Worm (Caenorhabditis elegans) whole organism, L4 larva: ENCODE data around the gene Y54G2A.13.
"Not testable (repeated sequence)": the region's sequence is repeated elsewhere in the genome, so short reads cannot be mapped to it uniquely, and the experiment has no call there.

Experiments used
- T26A8.4 ChIP-seq: fragments of 200-800 bp; sonication (Bioruptor generic); IDR thresholded peaks from 2 replicates; pipeline ENCODE4 v1.3.6; 2022; ENCODE audit warnings: missing genetic modification characterization, missing compliant biosample characterization
- Y105C5A.15 ChIP-seq: fragments of 200-800 bp; sonication (Bioruptor generic); IDR thresholded peaks from 2 replicates; pipeline ENCODE4 v1.3.6; 2022; ENCODE audit warnings: missing genetic modification characterization, missing compliant biosample characterization
- Y5F2A.4 ChIP-seq: fragments of 200-800 bp; sonication (Bioruptor generic); optimal IDR thresholded peaks from 2 replicates; lab custom pipeline; 2018; ENCODE audit warnings: mild to moderate bottlenecking, missing genetic modification characterization, missing compliant biosample characterization
- Y75B8A.6 ChIP-seq: fragments of 200-800 bp; sonication (Bioruptor generic); IDR thresholded peaks from 2 replicates; pipeline ENCODE4 v1.3.6; 2022; ENCODE audit warnings: missing genetic modification reagents, missing genetic modification characterization, missing compliant biosample characterization
- ZK337.2 ChIP-seq: fragments of 200-800 bp; sonication (Bioruptor generic); IDR thresholded peaks from 2 replicates; pipeline ENCODE4 v1.3.6; 2022; ENCODE audit warnings: missing genetic modification reagents, missing genetic modification characterization, missing compliant biosample characterization
- aha-1 ChIP-seq: fragments of 150-350 bp; peaks from one replicate; lab custom pipeline; 2014; ENCODE audit warnings: missing biosample characterization, missing genetic modification characterization
- arid-1 ChIP-seq: fragments of 200-800 bp; sonication (Bioruptor generic); conservative IDR thresholded peaks from 2 replicates; pipeline ENCODE4 v1.3.6; 2022; ENCODE audit warnings: missing genetic modification reagents, missing genetic modification characterization, missing compliant biosample characterization
- ceh-20 ChIP-seq: fragments of 200-800 bp; sonication (Bioruptor generic); IDR thresholded peaks from 2 replicates; pipeline ENCODE4 v1.3.6; 2022; ENCODE audit warnings: missing genetic modification reagents, missing genetic modification characterization, missing compliant biosample characterization
- ceh-32 ChIP-seq: sonication (generic microtip); optimal IDR thresholded peaks from 2 replicates; lab custom pipeline; 2016; ENCODE audit warnings: mild to moderate bottlenecking, missing genetic modification characterization, missing compliant biosample characterization; ENCODE audit not compliant: poor library complexity
- ceh-82 ChIP-seq: sonication (generic microtip); optimal IDR thresholded peaks from 2 replicates; lab custom pipeline; 2017; ENCODE audit warnings: missing biosample characterization, missing genetic modification characterization
- ces-1 ChIP-seq: fragments of 150-350 bp; sonication (generic microtip); optimal IDR thresholded peaks from 4 replicates; lab custom pipeline; 2014; ENCODE audit warnings: missing biosample characterization, missing genetic modification reagents, missing genetic modification characterization
- cey-2 ChIP-seq: sonication (generic microtip); optimal IDR thresholded peaks from 3 replicates; lab custom pipeline; 2017; ENCODE audit warnings: missing genetic modification characterization, mild to moderate bottlenecking, missing compliant biosample characterization, antibody characterized with exemption, borderline replicate concordance; ENCODE audit not compliant: insufficient read depth
- daf-12 ChIP-seq: fragments of 150-350 bp; optimal IDR thresholded peaks from 2 replicates; lab custom pipeline; 2014; ENCODE audit warnings: missing biosample characterization, missing genetic modification reagents, missing genetic modification characterization
- daf-16 ChIP-seq, 3 experiments: sonication (generic microtip); optimal IDR thresholded peaks; 2 replicates each; lab custom pipeline; 2016 to 2017; ENCODE audit warnings: missing genetic modification characterization in 3 of 3, missing genetic modification reagents in 3 of 3, mild to moderate bottlenecking in 2 of 3, missing compliant biosample characterization in 2 of 3, missing biosample characterization in 1 of 3, moderate library complexity in 1 of 3
- daf-19 ChIP-seq: fragments of 200-800 bp; sonication (Bioruptor generic); conservative IDR thresholded peaks from 2 replicates; pipeline ENCODE4 v1.3.6; 2022; ENCODE audit warnings: missing genetic modification characterization, missing compliant biosample characterization
- dmd-8 ChIP-seq: fragments of 200-800 bp; sonication (Bioruptor generic); IDR thresholded peaks from 2 replicates; pipeline ENCODE4 v1.3.6; 2022; ENCODE audit warnings: missing genetic modification characterization, missing compliant biosample characterization
- dpl-1 ChIP-seq: fragments of 150-350 bp; optimal IDR thresholded peaks from 2 replicates; lab custom pipeline; 2014; ENCODE audit warnings: missing biosample characterization, missing genetic modification reagents, missing genetic modification characterization
- dve-1 ChIP-seq: sonication (generic microtip); optimal IDR thresholded peaks from 2 replicates; lab custom pipeline; 2017; ENCODE audit warnings: antibody characterized with exemption, mild to moderate bottlenecking, missing genetic modification characterization, missing compliant biosample characterization; ENCODE audit not compliant: insufficient read depth
- hif-1 ChIP-seq, 2 experiments: sonication (generic microtip); optimal IDR thresholded peaks; 2 replicates each; lab custom pipeline; 2016 to 2017; ENCODE audit warnings: missing compliant biosample characterization in 2 of 2, missing genetic modification characterization in 2 of 2, missing genetic modification reagents in 2 of 2, missing genotype in 2 of 2, mild to moderate bottlenecking in 1 of 2
- hlh-11 ChIP-seq: fragments of 200-800 bp; sonication (Bioruptor generic); optimal IDR thresholded peaks from 2 replicates; lab custom pipeline; 2018; ENCODE audit warnings: mild to moderate bottlenecking, missing genetic modification characterization, missing compliant biosample characterization
- hlh-30 ChIP-seq: sonication (generic microtip); optimal IDR thresholded peaks from 2 replicates; lab custom pipeline; 2017; ENCODE audit warnings: antibody characterized with exemption, mild to moderate bottlenecking, missing genetic modification characterization, missing compliant biosample characterization; ENCODE audit not compliant: insufficient read depth
- hmg-1.1 ChIP-seq: fragments of 200-800 bp; sonication (Bioruptor generic); IDR thresholded peaks from 2 replicates; pipeline ENCODE4 v1.3.6; 2022; ENCODE audit warnings: missing genetic modification reagents, missing genetic modification characterization, missing compliant biosample characterization
- jun-1 ChIP-seq: fragments of 150-350 bp; optimal IDR thresholded peaks from 2 replicates; lab custom pipeline; 2014; ENCODE audit warnings: missing biosample characterization, missing genetic modification reagents, missing genetic modification characterization
- lin-1 ChIP-seq: fragments of 200-800 bp; sonication (Bioruptor generic); IDR thresholded peaks from 2 replicates; pipeline ENCODE4 v1.3.6; 2022; ENCODE audit warnings: missing genetic modification reagents, missing genetic modification characterization, missing compliant biosample characterization
- lin-15B ChIP-seq: fragments of 150-350 bp; sonication (generic microtip); optimal IDR thresholded peaks from 3 replicates; lab custom pipeline; 2014; ENCODE audit warnings: missing biosample characterization, missing genetic modification characterization
- lin-38 ChIP-seq: fragments of 200-800 bp; sonication (Bioruptor generic); IDR thresholded peaks from 2 replicates; pipeline ENCODE4 v1.3.6; 2022; ENCODE audit warnings: missing genetic modification reagents, missing genetic modification characterization, missing compliant biosample characterization
- lin-39 ChIP-seq: fragments of 150-350 bp; optimal IDR thresholded peaks from 2 replicates; lab custom pipeline; 2014; ENCODE audit warnings: missing biosample characterization, missing genetic modification reagents, missing genetic modification characterization
- lsy-2 ChIP-seq, 2 experiments: fragments of 150-350 bp in 1 of 2; sonication (generic microtip) in 1 of 2; optimal IDR thresholded peaks; 2 replicates each; lab custom pipeline; 2014 to 2017; ENCODE audit warnings: missing biosample characterization in 2 of 2, missing genetic modification characterization in 2 of 2
- mep-1 ChIP-seq: fragments of 150-350 bp; sonication (generic microtip); optimal IDR thresholded peaks from 3 replicates; lab custom pipeline; 2014; ENCODE audit warnings: missing biosample characterization, missing genetic modification characterization
- mes-2 ChIP-seq: sonication (generic microtip); optimal IDR thresholded peaks from 2 replicates; lab custom pipeline; 2016; ENCODE audit warnings: missing genotype, mild to moderate bottlenecking, missing genetic modification characterization, missing compliant biosample characterization; ENCODE audit not compliant: poor library complexity, severe bottlenecking
- nhr-28 ChIP-seq: fragments of 150-350 bp; optimal IDR thresholded peaks from 2 replicates; lab custom pipeline; 2014; ENCODE audit warnings: missing biosample characterization, missing genetic modification characterization
- nhr-6 ChIP-seq: fragments of 150-350 bp; optimal IDR thresholded peaks from 2 replicates; lab custom pipeline; 2014; ENCODE audit warnings: missing biosample characterization, missing genetic modification characterization
- nhr-77 ChIP-seq: fragments of 150-350 bp; optimal IDR thresholded peaks from 2 replicates; lab custom pipeline; 2014; ENCODE audit warnings: missing biosample characterization, missing genetic modification characterization
- rbr-2 ChIP-seq: sonication (generic microtip); optimal IDR thresholded peaks from 2 replicates; lab custom pipeline; 2016; ENCODE audit warnings: missing genotype, missing genetic modification characterization, missing compliant biosample characterization
- sdz-12 ChIP-seq: fragments of 200-800 bp; sonication (Bioruptor generic); optimal IDR thresholded peaks from 2 replicates; lab custom pipeline; 2018; ENCODE audit warnings: mild to moderate bottlenecking, missing genetic modification characterization, missing compliant biosample characterization
- set-16 ChIP-seq: fragments of 200-800 bp; sonication (Bioruptor generic); IDR thresholded peaks from 2 replicates; pipeline ENCODE4 v1.3.6; 2022; ENCODE audit warnings: missing genetic modification reagents, missing genetic modification characterization, missing compliant biosample characterization
- skn-1 ChIP-seq: fragments of 150-350 bp; optimal IDR thresholded peaks from 2 replicates; lab custom pipeline; 2014; ENCODE audit warnings: missing biosample characterization, missing genetic modification characterization
- tag-97 ChIP-seq: fragments of 200-800 bp; sonication (Bioruptor generic); IDR thresholded peaks from 2 replicates; pipeline ENCODE4 v1.3.6; 2022; ENCODE audit warnings: missing genetic modification characterization, missing compliant biosample characterization

The Y54G2A.13 gene

ce11 chrIV:2793956-2794355 lies 25.6 kb downstream of the Y54G2A.13 start:
- TF ChIP-seq T26A8.4 (GFP tag; lab: Robert Waterston, UW) (no peak), ces-1 (GFP tag; lab: Kevin White, UChicago) (no peak), aha-1 (tag; lab: Kevin White, UChicago) (no peak), jun-1 (tag; lab: Kevin White, UChicago) (no peak)
- TF ChIP-seq, all 104 proteins: peak for 0

DNA sequence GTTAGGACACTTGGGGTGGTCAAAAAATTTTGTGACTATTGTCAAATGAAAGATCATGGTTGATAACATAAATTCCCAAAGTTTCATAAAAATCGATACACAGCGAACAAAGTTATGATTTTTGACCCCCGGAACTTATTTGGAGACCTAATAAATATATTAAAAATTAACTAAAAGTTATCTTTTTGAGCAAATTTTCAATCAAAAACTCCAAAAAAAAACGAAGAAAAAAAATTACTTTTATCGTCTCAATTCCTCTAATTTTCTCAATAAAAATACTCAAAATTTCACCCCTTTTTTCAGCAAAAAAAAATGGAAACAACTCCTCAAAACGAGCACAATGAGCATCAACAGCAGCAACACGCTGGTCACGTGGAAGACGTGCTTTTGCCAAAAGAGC lies 31.1 kb downstream of the Y54G2A.13 start, which contains the start of gene atln-1:
TSS of gene atln-1 (plus strand) at position 301 of the 400 bp plus-strand sequence.
- not testable (repeated sequence) for TF ChIP-seq daf-16 (GFP tag; optimal IDR thresholded peaks at IDR 0.05; lab: Kevin White, UChicago); daf-16 (tag; optimal IDR thresholded peaks at IDR 0.05; lab: Kevin White, UChicago); Y75B8A.6 (GFP tag; lab: Robert Waterston, UW); Y5F2A.4
- TF ChIP-seq, all 104 proteins: peak for 0; not testable (repeated sequence) for 104

- peak; percentile 50 for TF ChIP-seq hlh-30 (tag; lab: Kevin White, UChicago)
- no peak for TF ChIP-seq daf-19
- TF ChIP-seq mes-2: peak; percentile 51
- no peak for TF ChIP-seq daf-12
- peak; percentile 40 for TF ChIP-seq mep-1
- no peak for TF ChIP-seq nhr-77
- TF ChIP-seq lin-38: no peak
- TF ChIP-seq hlh-11 (tag; lab: Kevin White, UChicago): peak; percentile 53
- no peak for TF ChIP-seq ZK337.2 (GFP tag; lab: Robert Waterston, UW)
- peak; percentile 30 for TF ChIP-seq rbr-2
- TF ChIP-seq hif-1 (tag; optimal IDR thresholded peaks at IDR 0.05; lab: Kevin White, UChicago): no peak
- no peak for TF ChIP-seq skn-1 (tag; lab: Kevin White, UChicago)
- no peak for TF ChIP-seq ces-1 (GFP tag; lab: Kevin White, UChicago)
- TF ChIP-seq ceh-32 (tag; lab: Kevin White, UChicago): no peak
- peak in 1 of 2 experiments; percentile 49 for TF ChIP-seq lsy-2 (tag; optimal IDR thresholded peaks at IDR 0.05; lab: Kevin White, UChicago)
- peak; percentile 31 for TF ChIP-seq nhr-28 (tag; lab: Kevin White, UChicago)
- TF ChIP-seq tag-97: no peak
- TF ChIP-seq dmd-8 (GFP tag; lab: Robert Waterston, UW): no peak
- no peak for TF ChIP-seq ceh-82 (tag; lab: Kevin White, UChicago)
- TF ChIP-seq lin-39 (tag; lab: Kevin White, UChicago): no peak
- TF ChIP-seq daf-16 (GFP tag; optimal IDR thresholded peaks at IDR 0.05; lab: Kevin White, UChicago): no peak
- TF ChIP-seq daf-16 (tag; optimal IDR thresholded peaks at IDR 0.05; lab: Kevin White, UChicago): peak; percentile 71
- TF ChIP-seq lin-1 (GFP tag; lab: Robert Waterston, UW): no peak
- TF ChIP-seq sdz-12: no peak
- no peak for TF ChIP-seq arid-1 (GFP tag; lab: Robert Waterston, UW)
- TF ChIP-seq set-16 (GFP tag; lab: Robert Waterston, UW): no peak
- TF ChIP-seq ceh-20 (GFP tag; lab: Robert Waterston, UW): 0 out of 2 replicates have a peak, but pooled peaks have one; percentile 11
- peak; percentile 28 for TF ChIP-seq nhr-6 (tag; lab: Kevin White, UChicago)
- TF ChIP-seq T26A8.4 (GFP tag; lab: Robert Waterston, UW): 0 out of 2 replicates have a peak, but pooled peaks have one; percentile 43
- peak; percentile 64 for TF ChIP-seq hmg-1.1 (GFP tag; lab: Robert Waterston, UW)
- no peak for TF ChIP-seq cey-2 (tag; lab: Kevin White, UChicago)
- no peak for TF ChIP-seq Y105C5A.15 (GFP tag; lab: Robert Waterston, UW)
- TF ChIP-seq lin-15B (tag; lab: Kevin White, UChicago): no peak
- peak; percentile 58 for TF ChIP-seq dve-1 (tag; lab: Kevin White, UChicago)
- peak; percentile 24 for TF ChIP-seq dpl-1 (GFP tag; lab: Kevin White, UChicago)
These were observed 34.5 kb downstream of the Y54G2A.13 start for ce11 chrIV:2785057-2785456.
